Worm (Caenorhabditis elegans) whole organism, L4 larva: Measurements from ENCODE around the gene K06G5.1.

Source experiments
- ces-1 ChIP-seq: fragments of 150-350 bp; sonication (generic microtip); optimal IDR thresholded peaks from 4 replicates; lab custom pipeline; 2014; ENCODE audit warnings: missing biosample characterization, missing genetic modification reagents, missing genetic modification characterization
- daf-12 ChIP-seq: fragments of 150-350 bp; optimal IDR thresholded peaks from 2 replicates; lab custom pipeline; 2014; ENCODE audit warnings: missing biosample characterization, missing genetic modification reagents, missing genetic modification characterization
- lin-39 ChIP-seq: fragments of 150-350 bp; optimal IDR thresholded peaks from 2 replicates; lab custom pipeline; 2014; ENCODE audit warnings: missing biosample characterization, missing genetic modification reagents, missing genetic modification characterization

ce11 chrX:14240205-14240604 is 25.4 kb downstream of the K06G5.1 start:
- TF ChIP-seq ces-1 (GFP tag; lab: Kevin White, UChicago) (no peak), lin-39 (no peak), daf-12 (tag; lab: Kevin White, UChicago) (no peak)
